Worm (Caenorhabditis elegans): ENCODE results near the gene F08D12.15.

The F08D12.15 gene

ce11 chrII:2735644-2736043, 30.8 kb upstream of the F08D12.15 start:
- TF ChIP-seq ztf-29 (GFP tag; IDR thresholded peaks at IDR 0.05) (no peak), ref-1 (GFP tag; conservative IDR thresholded peaks at IDR 0.05) (no peak), T22C8.4 (GFP tag; IDR thresholded peaks at IDR 0.05) (no peak), tab-1 (GFP tag; IDR thresholded peaks at IDR 0.05) (no peak), cog-1 (tag; optimal IDR thresholded peaks at IDR 0.05) (no peak), klf-2 (GFP tag; conservative IDR thresholded peaks at IDR 0.05) (no peak), med-1 (GFP tag; optimal IDR thresholded peaks at IDR 0.05; ENCODE audit: insufficient read depth) (no peak), flt-1 (GFP tag; IDR thresholded peaks at IDR 0.05) (no peak), ztf-23 (GFP tag; IDR thresholded peaks at IDR 0.05) (no peak)

- no peak for TF ChIP-seq T22C8.4 (GFP tag; IDR thresholded peaks at IDR 0.05)
- TF ChIP-seq ref-1 (GFP tag; conservative IDR thresholded peaks at IDR 0.05) = no peak
- no peak for TF ChIP-seq ztf-23 (GFP tag; IDR thresholded peaks at IDR 0.05)
- no peak for TF ChIP-seq klf-2 (GFP tag; conservative IDR thresholded peaks at IDR 0.05)
Measured at ce11 chrII:2736156-2736728, 30.2 kb upstream of the F08D12.15 start, which contains the start of gene T05A8.8. T05A8.8 (plus strand) TSS chrII:2736678.

- TF ChIP-seq tab-1 (GFP tag; IDR thresholded peaks at IDR 0.05) (0 out of 2 replicates have a peak, but pooled peaks have one; percentile 16), med-1 (GFP tag; optimal IDR thresholded peaks at IDR 0.05; ENCODE audit: insufficient read depth) (no peak)
Measured at ce11 chrII:2736938-2737337, 29.5 kb upstream of the F08D12.15 start.

ce11 chrII:2739619-2740018, 26.8 kb upstream of the F08D12.15 start, which contains the start of gene T05A8.6:
T05A8.6 (minus strand) TSS chrII:2739719.
- no peak for TF ChIP-seq klf-2 (GFP tag; conservative IDR thresholded peaks at IDR 0.05)
- no peak for TF ChIP-seq ref-1 (GFP tag; conservative IDR thresholded peaks at IDR 0.05)
- TF ChIP-seq cog-1 (tag; optimal IDR thresholded peaks at IDR 0.05) = no peak
- no peak for TF ChIP-seq T22C8.4 (GFP tag; IDR thresholded peaks at IDR 0.05)

ce11 chrII:2741405-2741804, 25.0 kb upstream of the F08D12.15 start:
- no peak for TF ChIP-seq ztf-29 (GFP tag; IDR thresholded peaks at IDR 0.05)

- TF ChIP-seq tab-1 (GFP tag; IDR thresholded peaks at IDR 0.05) (no peak), T22C8.4 (GFP tag; IDR thresholded peaks at IDR 0.05) (no peak), klf-2 (GFP tag; conservative IDR thresholded peaks at IDR 0.05) (no peak), med-1 (GFP tag; optimal IDR thresholded peaks at IDR 0.05; ENCODE audit: insufficient read depth) (no peak), ref-1 (GFP tag; conservative IDR thresholded peaks at IDR 0.05) (no peak), ztf-29 (GFP tag; IDR thresholded peaks at IDR 0.05) (no peak), ztf-23 (GFP tag; IDR thresholded peaks at IDR 0.05) (no peak), flt-1 (GFP tag; IDR thresholded peaks at IDR 0.05) (no peak), cog-1 (tag; optimal IDR thresholded peaks at IDR 0.05) (no peak)
Measured at ce11 chrII:2742251-2742650, 24.2 kb upstream of the F08D12.15 start, which contains the start of gene T05A8.7. T05A8.7 (minus strand) TSS chrII:2742351.

- TF ChIP-seq tab-1 (GFP tag; IDR thresholded peaks at IDR 0.05) (no peak), T22C8.4 (GFP tag; IDR thresholded peaks at IDR 0.05) (no peak), klf-2 (GFP tag; conservative IDR thresholded peaks at IDR 0.05) (no peak), ztf-29 (GFP tag; IDR thresholded peaks at IDR 0.05) (no peak), ztf-23 (GFP tag; IDR thresholded peaks at IDR 0.05) (no peak), ref-1 (GFP tag; conservative IDR thresholded peaks at IDR 0.05) (no peak), med-1 (GFP tag; optimal IDR thresholded peaks at IDR 0.05; ENCODE audit: insufficient read depth) (no peak), flt-1 (GFP tag; IDR thresholded peaks at IDR 0.05) (no peak), cog-1 (tag; optimal IDR thresholded peaks at IDR 0.05) (no peak)
Measured at ce11 chrII:2747956-2748621, 18.3 kb upstream of the F08D12.15 start.

ce11 chrII:2749595-2750048, 16.8 kb upstream of the F08D12.15 start, which contains the start of gene F29A7.4:
F29A7.4 (plus strand) TSS chrII:2749998.
- no peak for TF ChIP-seq med-1 (GFP tag; optimal IDR thresholded peaks at IDR 0.05; ENCODE audit: insufficient read depth)
- TF ChIP-seq ref-1 (GFP tag; conservative IDR thresholded peaks at IDR 0.05) = no peak
- TF ChIP-seq tab-1 (GFP tag; IDR thresholded peaks at IDR 0.05) = no peak
- no peak for TF ChIP-seq flt-1 (GFP tag; IDR thresholded peaks at IDR 0.05)
- no peak for TF ChIP-seq ztf-29 (GFP tag; IDR thresholded peaks at IDR 0.05)
- no peak for TF ChIP-seq T22C8.4 (GFP tag; IDR thresholded peaks at IDR 0.05)

ce11 chrII:2751278-2751677, 15.2 kb upstream of the F08D12.15 start:
- TF ChIP-seq flt-1 (GFP tag; IDR thresholded peaks at IDR 0.05) (no peak), cog-1 (tag; optimal IDR thresholded peaks at IDR 0.05) (no peak), klf-2 (GFP tag; conservative IDR thresholded peaks at IDR 0.05) (no peak), ztf-23 (GFP tag; IDR thresholded peaks at IDR 0.05) (no peak), T22C8.4 (GFP tag; IDR thresholded peaks at IDR 0.05) (no peak), tab-1 (GFP tag; IDR thresholded peaks at IDR 0.05) (no peak), ref-1 (GFP tag; conservative IDR thresholded peaks at IDR 0.05) (no peak), ztf-29 (GFP tag; IDR thresholded peaks at IDR 0.05) (no peak), med-1 (GFP tag; optimal IDR thresholded peaks at IDR 0.05; ENCODE audit: insufficient read depth) (no peak)

ce11 chrII:2752536-2752935, 13.9 kb upstream of the F08D12.15 start, which contains the start of gene F29A7.6:
F29A7.6 (minus strand) TSS chrII:2752611.
- TF ChIP-seq T22C8.4 (GFP tag; IDR thresholded peaks at IDR 0.05) = no peak
- peak; percentile 20 for TF ChIP-seq cog-1 (tag; optimal IDR thresholded peaks at IDR 0.05)
- TF ChIP-seq ztf-23 (GFP tag; IDR thresholded peaks at IDR 0.05) = peak; percentile 72; the same call in 1 of the 2 replicates
- TF ChIP-seq klf-2 (GFP tag; conservative IDR thresholded peaks at IDR 0.05) = no peak
- TF ChIP-seq med-1 (GFP tag; optimal IDR thresholded peaks at IDR 0.05; ENCODE audit: insufficient read depth) = no peak
- no peak for TF ChIP-seq ref-1 (GFP tag; conservative IDR thresholded peaks at IDR 0.05)
- peak; percentile 65 for TF ChIP-seq flt-1 (GFP tag; IDR thresholded peaks at IDR 0.05)
- TF ChIP-seq tab-1 (GFP tag; IDR thresholded peaks at IDR 0.05) = no peak
- no peak for TF ChIP-seq ztf-29 (GFP tag; IDR thresholded peaks at IDR 0.05)

Measured in whole organism, midembryonic.